Worm (Caenorhabditis elegans) whole organism, L4/young adult: ENCODE results near the gene C01G12.13.
A peak's percentile ranks its signal among the peaks of the same experiment; 100 is the strongest.

Source experiments
- W03F9.2 ChIP-seq: fragments of 150-350 bp; optimal IDR thresholded peaks from 2 replicates; lab custom pipeline; 2014; ENCODE audit warnings: missing biosample characterization, missing genetic modification characterization
- dao-5 ChIP-seq: sonication (generic microtip); optimal IDR thresholded peaks from 2 replicates; lab custom pipeline; 2016; ENCODE audit warnings: missing genotype, missing genetic modification characterization, moderate library complexity, missing compliant biosample characterization
- him-1 ChIP-seq: sonication (generic microtip); optimal IDR thresholded peaks from 2 replicates; lab custom pipeline; 2016; ENCODE audit warnings: missing genotype, missing genetic modification reagents, missing genetic modification characterization, missing compliant biosample characterization

DNA sequence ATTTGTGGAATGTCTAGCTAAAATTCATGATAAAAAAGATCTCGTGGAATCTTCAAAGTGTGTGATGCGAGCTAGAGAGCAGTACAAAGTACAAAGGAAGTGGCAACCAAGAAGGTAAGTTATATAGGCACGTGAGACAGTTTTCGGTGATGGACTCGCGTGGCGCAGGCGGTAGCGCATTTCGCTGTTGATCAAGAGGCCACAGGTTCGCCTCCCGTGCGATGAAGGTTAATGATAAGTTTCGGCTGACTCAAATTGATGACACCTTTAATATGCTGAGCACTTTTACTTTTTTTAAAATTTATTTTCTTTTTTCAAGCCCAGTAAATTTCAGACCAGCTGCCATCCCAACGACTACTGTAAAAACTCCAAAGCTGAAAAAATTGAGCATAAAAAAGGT is 40.4 kb downstream of the C01G12.13 start:
- TF ChIP-seq dao-5 (tag; lab: Kevin White, UChicago) (peak; percentile 74), him-1 (tag; lab: Kevin White, UChicago) (no peak), W03F9.2 (no peak)
